Comparison of ENCODE assay signal across 5 fruit fly cellular contexts in genomic region chr3R:10597606-10598565, dm6.
A peak's percentile ranks its signal among the peaks of the same experiment; 100 is the strongest.
TF ChIP-seq lines count a peak whose summit lies in the region.

No protein-coding gene starts in this region.

- TF ChIP-seq CTCF in whole organism, embryonic (GFP tag; optimal IDR thresholded peaks at IDR 0.05; lab: Kevin White, UChicago): peak; percentile 43

TF ChIP-seq in whole organism, adult, 20 proteins besides CTCF, POLR2A, EP300 and RAD21:
- TF ChIP-seq Hr96 (GFP tag; optimal IDR thresholded peaks at IDR 0.05; lab: Kevin White, UChicago) (no peak), CG11617 (GFP tag; optimal IDR thresholded peaks at IDR 0.05; lab: Kevin White, UChicago) (no peak), Crg-1 (GFP tag; optimal IDR thresholded peaks at IDR 0.05; lab: Kevin White, UChicago) (no peak), cnc (optimal IDR thresholded peaks at IDR 0.05; lab: Kevin White, UChicago) (no peak), CG12768 (GFP tag; optimal IDR thresholded peaks at IDR 0.05; lab: Kevin White, UChicago) (no peak), ovo (GFP tag; optimal IDR thresholded peaks at IDR 0.05; lab: Kevin White, UChicago) (no peak), CG14711 (tag; optimal IDR thresholded peaks at IDR 0.05; lab: Kevin White, UChicago) (peak; percentile 2), CG5204 (GFP tag; optimal IDR thresholded peaks at IDR 0.05; lab: Kevin White, UChicago) (no peak), pad (GFP tag; optimal IDR thresholded peaks at IDR 0.05; lab: Kevin White, UChicago) (no peak), CG7101 (tag; optimal IDR thresholded peaks at IDR 0.05; lab: Kevin White, UChicago) (peak; percentile 25), kay (GFP tag; lab: Kevin White, UChicago; ENCODE audit: borderline replicate concordance) (no peak), tj (GFP tag; optimal IDR thresholded peaks at IDR 0.05; lab: Kevin White, UChicago) (no peak), Mnt (GFP tag; optimal IDR thresholded peaks at IDR 0.05; lab: Kevin White, UChicago) (no peak), CG7045 (GFP tag; optimal IDR thresholded peaks at IDR 0.05; lab: Kevin White, UChicago) (no peak), bab1 (GFP tag; optimal IDR thresholded peaks at IDR 0.05; lab: Kevin White, UChicago) (no peak), CG33017 (tag; optimal IDR thresholded peaks at IDR 0.05; lab: Kevin White, UChicago) (no peak), CG1620 (GFP tag; optimal IDR thresholded peaks at IDR 0.05; lab: Kevin White, UChicago) (no peak)
TF ChIP-seq in whole organism, adult: peak in this region for 2.

TF ChIP-seq in whole organism, embryonic, 481 proteins besides CTCF, POLR2A, EP300 and RAD21 (continues in another document):
- TF ChIP-seq Fer2 (tag; optimal IDR thresholded peaks at IDR 0.05; lab: Kevin White, UChicago): peak; percentile 78
- no peak for TF ChIP-seq Bgb (GFP tag; IDR thresholded peaks at IDR 0.05; lab: Robert Waterston, UW; ENCODE audit: partially characterized antibody)
- no peak for TF ChIP-seq eyg (GFP tag; optimal IDR thresholded peaks at IDR 0.05; lab: Kevin White, UChicago)
- peak; percentile 68 for TF ChIP-seq chn (GFP tag; optimal IDR thresholded peaks at IDR 0.05; lab: Kevin White, UChicago)
- TF ChIP-seq slbo (GFP tag; IDR thresholded peaks at IDR 0.05; lab: Robert Waterston, UW): peak; percentile 92
- peak; percentile 59 for TF ChIP-seq tup (GFP tag; optimal IDR thresholded peaks at IDR 0.05; lab: Kevin White, UChicago)
- TF ChIP-seq CG11398 (GFP tag; optimal IDR thresholded peaks at IDR 0.05; lab: Kevin White, UChicago): no peak
- peak; percentile 87 for TF ChIP-seq CG8924 (tag; optimal IDR thresholded peaks at IDR 0.05; lab: Kevin White, UChicago)
- TF ChIP-seq CG31224 (GFP tag; IDR thresholded peaks at IDR 0.05; lab: Robert Waterston, UW): peak; percentile 79
- peak; percentile 58 for TF ChIP-seq CG5245 (GFP tag; optimal IDR thresholded peaks at IDR 0.05; lab: Kevin White, UChicago)
- TF ChIP-seq Atf-2 (GFP tag; optimal IDR thresholded peaks at IDR 0.05; lab: Kevin White, UChicago): no peak
- TF ChIP-seq Dll (GFP tag; IDR thresholded peaks at IDR 0.05; lab: Robert Waterston, UW; ENCODE audit: partially characterized antibody): no peak
- no peak for TF ChIP-seq CG42726 (GFP tag; IDR thresholded peaks at IDR 0.05; lab: Robert Waterston, UW; ENCODE audit: partially characterized antibody)
- peak; percentile 48 for TF ChIP-seq CG30020 (tag; optimal IDR thresholded peaks at IDR 0.05; lab: Kevin White, UChicago)
- TF ChIP-seq danr (GFP tag; IDR thresholded peaks at IDR 0.05; lab: Robert Waterston, UW): peak; percentile 80
- TF ChIP-seq CG6791 (GFP tag; IDR thresholded peaks at IDR 0.05; lab: Robert Waterston, UW; ENCODE audit: partially characterized antibody): no peak
- TF ChIP-seq CG31388 (GFP tag; optimal IDR thresholded peaks at IDR 0.05; lab: Kevin White, UChicago): no peak
- TF ChIP-seq CG13424 (tag; optimal IDR thresholded peaks at IDR 0.05; lab: Kevin White, UChicago): peak; percentile 92
- no peak for TF ChIP-seq CG3163 (GFP tag; optimal IDR thresholded peaks at IDR 0.05; lab: Kevin White, UChicago)

TF ChIP-seq in whole organism, prepupa, 60 proteins besides CTCF, POLR2A, EP300 and RAD21 (continues in another document):
- TF ChIP-seq fkh (GFP tag; optimal IDR thresholded peaks at IDR 0.05; lab: Kevin White, UChicago) (peak; percentile 83), Sox14 (GFP tag; optimal IDR thresholded peaks at IDR 0.05; lab: Kevin White, UChicago) (no peak), Hr39 (GFP tag; optimal IDR thresholded peaks at IDR 0.05; lab: Kevin White, UChicago) (peak; percentile 5), CG8119 (GFP tag; IDR thresholded peaks at IDR 0.05; lab: Robert Waterston, UW) (peak; percentile 44; the same call in 2 of the 3 replicates), lz (GFP tag; optimal IDR thresholded peaks at IDR 0.05; lab: Kevin White, UChicago) (no peak), CG1621 (tag; optimal IDR thresholded peaks at IDR 0.05; lab: Kevin White, UChicago) (no peak), svp (GFP tag; lab: Kevin White, UChicago) (peak; percentile 36), OdsH (GFP tag; optimal IDR thresholded peaks at IDR 0.05; lab: Kevin White, UChicago) (peak; percentile 27), vri (GFP tag; optimal IDR thresholded peaks at IDR 0.05; lab: Kevin White, UChicago) (no peak), spab (GFP tag; optimal IDR thresholded peaks at IDR 0.05; lab: Kevin White, UChicago) (no peak), esn (GFP tag; optimal IDR thresholded peaks at IDR 0.05; lab: Kevin White, UChicago) (peak; percentile 14), CG6276 (GFP tag; optimal IDR thresholded peaks at IDR 0.05; lab: Kevin White, UChicago) (no peak), CG6163 (GFP tag; IDR thresholded peaks at IDR 0.05; lab: Robert Waterston, UW) (peak; percentile 66), Gug (GFP tag; IDR thresholded peaks at IDR 0.05; lab: Robert Waterston, UW) (peak; percentile 45; the same call in 1 of the 2 replicates), CG15336 (GFP tag; IDR thresholded peaks at IDR 0.05; lab: Robert Waterston, UW) (peak; percentile 58), Smox (GFP tag; optimal IDR thresholded peaks at IDR 0.05; lab: Kevin White, UChicago) (peak; percentile 9), eg (GFP tag; IDR thresholded peaks at IDR 0.05; lab: Robert Waterston, UW) (peak; percentile 60; the same call in 1 of the 3 replicates), net (GFP tag; optimal IDR thresholded peaks at IDR 0.05; lab: Kevin White, UChicago) (no peak), fd59A (GFP tag; optimal IDR thresholded peaks at IDR 0.05; lab: Kevin White, UChicago) (no peak), dac (GFP tag; optimal IDR thresholded peaks at IDR 0.05; lab: Kevin White, UChicago) (no peak)

TF ChIP-seq in whole organism, pupa, 21 proteins besides CTCF, POLR2A, EP300 and RAD21:
- TF ChIP-seq CG15710 (tag; optimal IDR thresholded peaks at IDR 0.05; lab: Kevin White, UChicago): no peak
- TF ChIP-seq fd96Ca (GFP tag; IDR thresholded peaks at IDR 0.05; lab: Robert Waterston, UW): peak; percentile 68
- TF ChIP-seq CG9948 (tag; optimal IDR thresholded peaks at IDR 0.05; lab: Kevin White, UChicago): no peak
- no peak for TF ChIP-seq Pif1A (GFP tag; optimal IDR thresholded peaks at IDR 0.05; lab: Kevin White, UChicago)
- peak; percentile 31 for TF ChIP-seq CG14655 (GFP tag; optimal IDR thresholded peaks at IDR 0.05; lab: Kevin White, UChicago)
- no peak for TF ChIP-seq CG8159 (tag; optimal IDR thresholded peaks at IDR 0.05; lab: Kevin White, UChicago)
- no peak for TF ChIP-seq CG10348 (GFP tag; IDR thresholded peaks at IDR 0.05; lab: Robert Waterston, UW)
- TF ChIP-seq CG8301 (tag; optimal IDR thresholded peaks at IDR 0.05; lab: Kevin White, UChicago): no peak
- TF ChIP-seq CG32121 (GFP tag; IDR thresholded peaks at IDR 0.05; lab: Robert Waterston, UW): peak; percentile 55
- no peak for TF ChIP-seq CG12605 (GFP tag; IDR thresholded peaks at IDR 0.05; lab: Robert Waterston, UW)
- TF ChIP-seq Pif1B (GFP tag; optimal IDR thresholded peaks at IDR 0.05; lab: Kevin White, UChicago): no peak
- no peak for TF ChIP-seq D1 (tag; optimal IDR thresholded peaks at IDR 0.05; lab: Kevin White, UChicago)
- no peak for TF ChIP-seq gl (tag; optimal IDR thresholded peaks at IDR 0.05; lab: Kevin White, UChicago)
- peak; percentile 47 for TF ChIP-seq Ets98B (GFP tag; IDR thresholded peaks at IDR 0.05; lab: Robert Waterston, UW)
- TF ChIP-seq Snoo (tag; optimal IDR thresholded peaks at IDR 0.05; lab: Kevin White, UChicago): no peak
- peak; percentile 23 for TF ChIP-seq CG17806 (tag; optimal IDR thresholded peaks at IDR 0.05; lab: Kevin White, UChicago)
- TF ChIP-seq CG4496 (GFP tag; IDR thresholded peaks at IDR 0.05; lab: Robert Waterston, UW): peak; percentile 45; the same call in 1 of the 3 replicates
- no peak for TF ChIP-seq CG13204 (GFP tag; optimal IDR thresholded peaks at IDR 0.05; lab: Kevin White, UChicago)
- TF ChIP-seq CG34367 (tag; optimal IDR thresholded peaks at IDR 0.05; lab: Kevin White, UChicago): no peak
- TF ChIP-seq EcR (GFP tag; optimal IDR thresholded peaks at IDR 0.05; lab: Kevin White, UChicago): no peak
- no peak for TF ChIP-seq rn (GFP tag; IDR thresholded peaks at IDR 0.05; lab: Robert Waterston, UW)
TF ChIP-seq in whole organism, pupa: peak in this region for 6.

TF ChIP-seq in whole organism, wandering third instar larva, 38 proteins besides CTCF, POLR2A, EP300 and RAD21:
- peak in 1 of 2 experiments; percentile 33 for TF ChIP-seq foxo (GFP tag; optimal IDR thresholded peaks at IDR 0.05; lab: Kevin White, UChicago)
- no peak for TF ChIP-seq Myc (optimal IDR thresholded peaks at IDR 0.05; lab: Kevin White, UChicago)
- TF ChIP-seq fru (GFP tag; optimal IDR thresholded peaks at IDR 0.05; lab: Kevin White, UChicago): no peak
- TF ChIP-seq sage (GFP tag; optimal IDR thresholded peaks at IDR 0.05; lab: Kevin White, UChicago): peak; percentile 2
- TF ChIP-seq pan (optimal IDR thresholded peaks at IDR 0.05; lab: Kevin White, UChicago): no peak
- TF ChIP-seq ey (GFP tag; optimal IDR thresholded peaks at IDR 0.05; lab: Kevin White, UChicago): no peak
- no peak for TF ChIP-seq brk (GFP tag; optimal IDR thresholded peaks at IDR 0.05; lab: Kevin White, UChicago)
- TF ChIP-seq jim (GFP tag; optimal IDR thresholded peaks at IDR 0.05; lab: Kevin White, UChicago): no peak
- TF ChIP-seq OdsH (GFP tag; optimal IDR thresholded peaks at IDR 0.05; lab: Kevin White, UChicago): peak; percentile 7
- peak; percentile 16 for TF ChIP-seq rgr (GFP tag; optimal IDR thresholded peaks at IDR 0.05; lab: Kevin White, UChicago)
- no peak for TF ChIP-seq Hr83 (GFP tag; optimal IDR thresholded peaks at IDR 0.05; lab: Kevin White, UChicago; ENCODE audit: poor library complexity, severe bottlenecking)
- TF ChIP-seq Rel (GFP tag; optimal IDR thresholded peaks at IDR 0.05; lab: Kevin White, UChicago): no peak
- no peak for TF ChIP-seq Rel (tag; optimal IDR thresholded peaks at IDR 0.05; lab: Kevin White, UChicago)
- peak; percentile 26 for TF ChIP-seq h (GFP tag; optimal IDR thresholded peaks at IDR 0.05; lab: Kevin White, UChicago)
- no peak for TF ChIP-seq Hnf4 (GFP tag; optimal IDR thresholded peaks at IDR 0.05; lab: Kevin White, UChicago)
- peak; percentile 60 for TF ChIP-seq sv (GFP tag; optimal IDR thresholded peaks at IDR 0.05; lab: Kevin White, UChicago)
- no peak for TF ChIP-seq Mio (GFP tag; optimal IDR thresholded peaks at IDR 0.05; lab: Kevin White, UChicago)
- peak; percentile 37 for TF ChIP-seq HLH106 (tag; optimal IDR thresholded peaks at IDR 0.05; lab: Kevin White, UChicago)
